Worm (Caenorhabditis elegans): ENCODE results near the gene B0507.8.

DNA sequence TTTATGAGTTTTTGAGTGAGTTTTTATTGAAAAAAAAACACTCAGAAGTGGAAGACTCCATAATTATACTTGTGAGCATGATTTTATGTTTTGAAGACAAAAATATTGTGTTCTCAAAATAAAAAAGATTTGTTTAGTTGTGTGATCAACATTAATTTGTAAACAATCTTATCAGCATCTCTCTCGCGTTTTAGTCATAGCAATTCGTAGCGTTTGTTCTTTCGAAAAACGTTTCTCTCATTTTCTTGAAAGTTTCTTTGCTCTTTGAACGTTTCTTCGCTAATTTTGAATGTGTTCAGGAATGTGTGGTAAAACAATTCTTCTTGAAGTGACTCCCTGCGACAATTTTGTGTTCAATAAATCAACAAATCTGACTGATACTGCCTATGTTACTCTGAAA, 23.6 kb downstream of the B0507.8 start, which contains the start of gene ZC196.2:
- TF ChIP-seq flt-1 (GFP tag; IDR thresholded peaks at IDR 0.05) (no peak), ref-1 (GFP tag; conservative IDR thresholded peaks at IDR 0.05) (no peak), ztf-23 (GFP tag; IDR thresholded peaks at IDR 0.05) (no peak), med-1 (GFP tag; optimal IDR thresholded peaks at IDR 0.05; ENCODE audit: insufficient read depth) (no peak)
